Worm (Caenorhabditis elegans) whole organism, L4 larva: ENCODE results near the gene F52G3.8.
A peak's percentile ranks its signal among the peaks of the same experiment; 100 is the strongest.

Experiments
- F49E8.2 ChIP-seq: sonication (generic microtip); optimal IDR thresholded peaks from 2 replicates; lab custom pipeline; 2016; ENCODE audit warnings: missing compliant biosample characterization, mild to moderate bottlenecking, missing genetic modification characterization, borderline replicate concordance
- R02D3.7 ChIP-seq: fragments of 150-350 bp; sonication (generic microtip); optimal IDR thresholded peaks from 3 replicates; lab custom pipeline; 2014; ENCODE audit warnings: missing biosample characterization, missing genetic modification characterization
- jun-1 ChIP-seq: fragments of 150-350 bp; optimal IDR thresholded peaks from 2 replicates; lab custom pipeline; 2014; ENCODE audit warnings: missing biosample characterization, missing genetic modification reagents, missing genetic modification characterization
- lin-13 ChIP-seq: fragments of 150-350 bp; optimal IDR thresholded peaks from 2 replicates; lab custom pipeline; 2014; ENCODE audit warnings: missing biosample characterization, missing genetic modification reagents, missing genetic modification characterization
- lin-29 ChIP-seq: fragments of 200-800 bp; sonication (Bioruptor generic); IDR thresholded peaks from 2 replicates; pipeline ENCODE4 v1.3.6; 2022; ENCODE audit warnings: missing genetic modification reagents, missing genetic modification characterization, missing compliant biosample characterization
- mdl-1 ChIP-seq, 2 experiments: fragments of 150-350 bp in 1 of 2; sonication (generic microtip) in 1 of 2; optimal IDR thresholded peaks; 2 replicates each; lab custom pipeline; 2014 to 2017; ENCODE audit warnings: missing biosample characterization in 2 of 2, missing genetic modification characterization in 2 of 2
- mep-1 ChIP-seq: fragments of 150-350 bp; sonication (generic microtip); optimal IDR thresholded peaks from 3 replicates; lab custom pipeline; 2014; ENCODE audit warnings: missing biosample characterization, missing genetic modification characterization
- mxl-2 ChIP-seq: fragments of 200-800 bp; sonication (Bioruptor generic); conservative IDR thresholded peaks from 2 replicates; pipeline ENCODE4 v1.3.6; 2022; ENCODE audit warnings: missing genetic modification reagents, missing genetic modification characterization, missing compliant biosample characterization
- snpc-4 ChIP-seq: fragments of 150-350 bp; optimal IDR thresholded peaks from 2 replicates; lab custom pipeline; 2014; ENCODE audit warnings: missing biosample characterization, missing genetic modification characterization
- zfp-2 ChIP-seq: sonication (generic microtip); optimal IDR thresholded peaks from 2 replicates; lab custom pipeline; 2016; ENCODE audit warnings: mild to moderate bottlenecking, missing genetic modification characterization, missing compliant biosample characterization

ce11 chrX:16995886-16996283, 43.1 kb upstream of the F52G3.8 start:
- TF ChIP-seq lin-13 (GFP tag; lab: Kevin White, UChicago), result no peak
- no peak for TF ChIP-seq mxl-2
- no peak for TF ChIP-seq F49E8.2 (tag; lab: Kevin White, UChicago)
- peak; percentile 7 for TF ChIP-seq mep-1 (tag; lab: Kevin White, UChicago)
- no peak for TF ChIP-seq jun-1
- TF ChIP-seq zfp-2 (tag; lab: Kevin White, UChicago), result no peak
- TF ChIP-seq mdl-1 (tag; optimal IDR thresholded peaks at IDR 0.05; lab: Kevin White, UChicago), result no peak
- TF ChIP-seq lin-29, result no peak
- no peak for TF ChIP-seq R02D3.7 (tag; lab: Kevin White, UChicago)
- no peak for TF ChIP-seq snpc-4
